Fruit fly (Drosophila melanogaster) whole organism, embryonic: ENCODE results near the gene Muc14A.

Source experiments
- Antp ChIP-seq: fragments of 200-800 bp; sonication (Bioruptor generic); optimal IDR thresholded peaks from 3 replicates; lab custom pipeline; 2016; ENCODE audit warnings: missing biosample characterization, missing genetic modification characterization
- Bdp1 ChIP-seq: fragments of 200-800 bp; sonication (Bioruptor generic); optimal IDR thresholded peaks from 3 replicates; lab custom pipeline; 2016; ENCODE audit warnings: missing biosample characterization, missing genetic modification characterization
- Blimp-1 ChIP-seq: fragments of 200-800 bp; sonication (Bioruptor generic); optimal IDR thresholded peaks from 3 replicates; lab custom pipeline; 2018; ENCODE audit warnings: missing biosample characterization, missing genetic modification characterization, mild to moderate bottlenecking, moderate library complexity, missing genetic modification reagents
- CG10147 ChIP-seq: fragments of 200-800 bp; sonication (Bioruptor generic); optimal IDR thresholded peaks from 2 replicates; lab custom pipeline; 2019; ENCODE audit warnings: missing biosample characterization, mild to moderate bottlenecking, missing genetic modification characterization, moderate library complexity
- CG10321 ChIP-seq: fragments of 200-800 bp; sonication (Bioruptor generic); IDR thresholded peaks from 2 replicates; pipeline ENCODE4 v1.3.6; 2022; ENCODE audit warnings: missing biosample characterization, missing genetic modification characterization
- CG10431 ChIP-seq: fragments of 200-800 bp; sonication (Bioruptor generic); optimal IDR thresholded peaks from 3 replicates; lab custom pipeline; 2018; ENCODE audit warnings: missing biosample characterization, mild to moderate bottlenecking, missing genetic modification characterization
- CG14014 ChIP-seq: fragments of 200-800 bp; sonication (Bioruptor generic); IDR thresholded peaks from 2 replicates; pipeline ENCODE4 v1.3.6; 2022; ENCODE audit warnings: missing biosample characterization, missing genetic modification characterization
- CG14441 ChIP-seq: fragments of 200-800 bp; sonication (Bioruptor generic); IDR thresholded peaks from 2 replicates; pipeline ENCODE4 v1.3.6; 2022; ENCODE audit warnings: missing biosample characterization, missing genetic modification characterization
- CG14965 ChIP-seq: fragments of 200-800 bp; sonication (Bioruptor generic); optimal IDR thresholded peaks from 2 replicates; lab custom pipeline; 2016; ENCODE audit warnings: missing biosample characterization, missing genetic modification characterization, borderline replicate concordance
- CG1603 ChIP-seq: fragments of 200-800 bp; sonication (Bioruptor generic); optimal IDR thresholded peaks from 2 replicates; lab custom pipeline; 2019; ENCODE audit warnings: missing biosample characterization, mild to moderate bottlenecking, missing genetic modification characterization, moderate library complexity
- CG17328 ChIP-seq: fragments of 200-800 bp; sonication (Bioruptor generic); IDR thresholded peaks from 2 replicates; pipeline ENCODE4 v1.3.6; 2022; ENCODE audit warnings: missing biosample characterization, missing genetic modification characterization
- CG17359 ChIP-seq: fragments of 200-800 bp; sonication (Bioruptor generic); optimal IDR thresholded peaks from 3 replicates; lab custom pipeline; 2018; ENCODE audit warnings: missing biosample characterization, mild to moderate bottlenecking, missing genetic modification characterization, moderate library complexity
- CG2116 ChIP-seq: fragments of 200-800 bp; sonication (Bioruptor generic); optimal IDR thresholded peaks from 3 replicates; lab custom pipeline; 2018; ENCODE audit warnings: missing biosample characterization, mild to moderate bottlenecking, missing genetic modification characterization
- CG2889 ChIP-seq: fragments of 200-800 bp; sonication (Bioruptor generic); IDR thresholded peaks from 3 replicates; pipeline ENCODE4 v1.3.6; 2022; ENCODE audit warnings: missing biosample characterization, missing genetic modification characterization
- CG3281 ChIP-seq: fragments of 200-800 bp; sonication (Bioruptor generic); optimal IDR thresholded peaks from 3 replicates; lab custom pipeline; 2017; ENCODE audit warnings: missing biosample characterization, mild to moderate bottlenecking, missing genetic modification characterization
- CG6791 ChIP-seq: fragments of 200-800 bp; sonication (Bioruptor generic); IDR thresholded peaks from 3 replicates; pipeline ENCODE4 v1.3.6; 2022; ENCODE audit warnings: missing biosample characterization, missing genetic modification characterization; ENCODE audit not compliant: partially characterized antibody
- CG7928 ChIP-seq: fragments of 200-800 bp; sonication (Bioruptor generic); optimal IDR thresholded peaks from 2 replicates; lab custom pipeline; 2017; ENCODE audit warnings: missing biosample characterization, mild to moderate bottlenecking, missing genetic modification characterization
- CG7963 ChIP-seq: fragments of 200-800 bp; sonication (Bioruptor generic); IDR thresholded peaks from 3 replicates; pipeline ENCODE4 v1.3.6; 2022; ENCODE audit warnings: missing biosample characterization, missing genetic modification characterization; ENCODE audit not compliant: partially characterized antibody
- CG9437 ChIP-seq: fragments of 200-800 bp; sonication (Bioruptor generic); optimal IDR thresholded peaks from 2 replicates; lab custom pipeline; 2018; ENCODE audit warnings: missing biosample characterization, mild to moderate bottlenecking, missing genetic modification characterization
- Chrac-16 ChIP-seq: fragments of 200-800 bp; sonication (Bioruptor generic); optimal IDR thresholded peaks from 3 replicates; lab custom pipeline; 2016; ENCODE audit warnings: missing biosample characterization, missing genetic modification characterization
- CkIIα-i1 ChIP-seq: fragments of 200-800 bp; sonication (Bioruptor generic); IDR thresholded peaks from 2 replicates; pipeline ENCODE4 v1.3.6; 2022; ENCODE audit warnings: missing biosample characterization, missing genetic modification characterization
- D ChIP-seq, 2 experiments: fragments of 200-800 bp in 1 of 2; fragments of >200 bp in 1 of 2; sonication (Bioruptor generic) in 1 of 2; optimal IDR thresholded peaks; 2 replicates in 1 of 2; 3 replicates in 1 of 2; lab custom pipeline; 2017; ENCODE audit warnings: mild to moderate bottlenecking in 1 of 2, missing biosample characterization in 1 of 2, missing genetic modification characterization in 1 of 2, missing genetic modification reagents in 1 of 2
- Dad ChIP-seq: fragments of 200-800 bp; sonication (Bioruptor generic); optimal IDR thresholded peaks from 3 replicates; lab custom pipeline; 2016; ENCODE audit warnings: missing biosample characterization, missing genetic modification characterization
- Fer1 ChIP-seq: fragments of 200-800 bp; sonication (Bioruptor generic); optimal IDR thresholded peaks from 2 replicates; lab custom pipeline; 2017; ENCODE audit warnings: missing biosample characterization, mild to moderate bottlenecking, missing genetic modification characterization
- H15 ChIP-seq: fragments of 200-800 bp; sonication (Bioruptor generic); IDR thresholded peaks from 3 replicates; pipeline ENCODE4 v1.3.6; 2022; ENCODE audit warnings: missing biosample characterization, missing genetic modification characterization
- Hey ChIP-seq: fragments of 200-800 bp; sonication (Bioruptor generic); optimal IDR thresholded peaks from 3 replicates; lab custom pipeline; 2018; ENCODE audit warnings: missing biosample characterization, mild to moderate bottlenecking, missing genetic modification characterization
- NC2α ChIP-seq: fragments of 200-800 bp; sonication (Bioruptor generic); optimal IDR thresholded peaks from 2 replicates; lab custom pipeline; 2016; ENCODE audit warnings: missing biosample characterization, missing genetic modification characterization
- Nf-YA ChIP-seq: fragments of 200-800 bp; sonication (Bioruptor generic); IDR thresholded peaks from 2 replicates; pipeline ENCODE4 v1.3.6; 2022; ENCODE audit warnings: missing biosample characterization, missing genetic modification characterization
- Nf-YC ChIP-seq: fragments of 200-800 bp; optimal IDR thresholded peaks from 3 replicates; lab custom pipeline; 2019; ENCODE audit warnings: missing biosample characterization, mild to moderate bottlenecking, missing genetic modification characterization, moderate library complexity
- Xbp1 ChIP-seq: fragments of 200-800 bp; sonication (Bioruptor generic); optimal IDR thresholded peaks from 3 replicates; lab custom pipeline; 2016; ENCODE audit warnings: missing biosample characterization, mild to moderate bottlenecking, missing genetic modification characterization
- Xrp1 ChIP-seq: fragments of 200-800 bp; sonication (Bioruptor generic); IDR thresholded peaks from 2 replicates; pipeline ENCODE4 v1.3.6; 2022; ENCODE audit warnings: missing biosample characterization, missing genetic modification characterization
- ab ChIP-seq: fragments of 200-800 bp; sonication (Bioruptor generic); optimal IDR thresholded peaks from 2 replicates; lab custom pipeline; 2016; ENCODE audit warnings: missing biosample characterization, missing genetic modification characterization
- cg ChIP-seq: fragments of 200-800 bp; sonication (Bioruptor generic); optimal IDR thresholded peaks from 3 replicates; lab custom pipeline; 2019; ENCODE audit warnings: missing biosample characterization, mild to moderate bottlenecking, missing genetic modification characterization, moderate library complexity
- chif ChIP-seq, 2 experiments: fragments of 200-800 bp; sonication (Bioruptor generic); optimal IDR thresholded peaks; 3 replicates each; lab custom pipeline; 2016; ENCODE audit warnings: missing biosample characterization in 2 of 2, missing genetic modification characterization in 2 of 2
- chn ChIP-seq: fragments of 200-800 bp; sonication (Bioruptor generic); optimal IDR thresholded peaks from 2 replicates; lab custom pipeline; 2016; ENCODE audit warnings: missing biosample characterization, missing genetic modification characterization
- da ChIP-seq: fragments of 200-800 bp; sonication (Bioruptor generic); optimal IDR thresholded peaks from 2 replicates; lab custom pipeline; 2016; ENCODE audit warnings: missing biosample characterization, missing genetic modification characterization
- en ChIP-seq: fragments of 200-800 bp; sonication (Bioruptor generic); optimal IDR thresholded peaks from 2 replicates; lab custom pipeline; 2016; ENCODE audit warnings: missing biosample characterization, missing genetic modification characterization
- eve ChIP-seq, 2 experiments: fragments of >200 bp; optimal IDR thresholded peaks; 2 replicates each; lab custom pipeline; 2017; ENCODE audit warnings: missing biosample characterization in 2 of 2, missing genetic modification characterization in 2 of 2
- grau ChIP-seq: fragments of 200-800 bp; optimal IDR thresholded peaks from 3 replicates; lab custom pipeline; 2019; ENCODE audit warnings: missing biosample characterization, mild to moderate bottlenecking, missing genetic modification characterization, moderate library complexity
- gt ChIP-seq: fragments of 200-800 bp; sonication (Bioruptor generic); IDR thresholded peaks from 2 replicates; pipeline ENCODE4 v1.3.6; 2022; ENCODE audit warnings: missing biosample characterization, missing genetic modification characterization
- hb ChIP-seq: fragments of 200-800 bp; sonication (Bioruptor generic); IDR thresholded peaks from 3 replicates; pipeline ENCODE4 v1.3.6; 2022; ENCODE audit warnings: missing biosample characterization, missing genetic modification characterization; ENCODE audit not compliant: partially characterized antibody
- jumu ChIP-seq: fragments of 200-800 bp; sonication (Bioruptor generic); optimal IDR thresholded peaks from 3 replicates; lab custom pipeline; 2016; ENCODE audit warnings: missing biosample characterization, missing genetic modification characterization
- ken ChIP-seq: fragments of 200-800 bp; sonication (Bioruptor generic); IDR thresholded peaks from 3 replicates; pipeline ENCODE4 v1.3.6; 2022; ENCODE audit warnings: missing biosample characterization, missing genetic modification characterization
- lab ChIP-seq: fragments of 200-800 bp; sonication (Bioruptor generic); optimal IDR thresholded peaks from 3 replicates; lab custom pipeline; 2017; ENCODE audit warnings: missing biosample characterization, missing genetic modification characterization, mild to moderate bottlenecking, moderate library complexity, missing genetic modification reagents
- lov ChIP-seq, 2 experiments: fragments of 200-800 bp in 1 of 2; fragments of >200 bp in 1 of 2; sonication (Bioruptor generic) in 1 of 2; IDR thresholded peaks in 1 of 2; optimal IDR thresholded peaks in 1 of 2; 2 replicates in 1 of 2; 3 replicates in 1 of 2; pipeline versions ENCODE4 v1.3.6 to Lab custom; 2017 to 2022; ENCODE audit warnings: missing biosample characterization in 1 of 2, missing genetic modification characterization in 1 of 2
- luna ChIP-seq: fragments of 200-800 bp; sonication (Bioruptor generic); optimal IDR thresholded peaks from 2 replicates; lab custom pipeline; 2016; ENCODE audit warnings: missing biosample characterization, missing genetic modification characterization
- unpg ChIP-seq: fragments of 200-800 bp; sonication (Bioruptor generic); optimal IDR thresholded peaks from 3 replicates; lab custom pipeline; 2018; ENCODE audit warnings: missing biosample characterization, mild to moderate bottlenecking, missing genetic modification characterization, moderate library complexity

The Muc14A gene

DNA sequence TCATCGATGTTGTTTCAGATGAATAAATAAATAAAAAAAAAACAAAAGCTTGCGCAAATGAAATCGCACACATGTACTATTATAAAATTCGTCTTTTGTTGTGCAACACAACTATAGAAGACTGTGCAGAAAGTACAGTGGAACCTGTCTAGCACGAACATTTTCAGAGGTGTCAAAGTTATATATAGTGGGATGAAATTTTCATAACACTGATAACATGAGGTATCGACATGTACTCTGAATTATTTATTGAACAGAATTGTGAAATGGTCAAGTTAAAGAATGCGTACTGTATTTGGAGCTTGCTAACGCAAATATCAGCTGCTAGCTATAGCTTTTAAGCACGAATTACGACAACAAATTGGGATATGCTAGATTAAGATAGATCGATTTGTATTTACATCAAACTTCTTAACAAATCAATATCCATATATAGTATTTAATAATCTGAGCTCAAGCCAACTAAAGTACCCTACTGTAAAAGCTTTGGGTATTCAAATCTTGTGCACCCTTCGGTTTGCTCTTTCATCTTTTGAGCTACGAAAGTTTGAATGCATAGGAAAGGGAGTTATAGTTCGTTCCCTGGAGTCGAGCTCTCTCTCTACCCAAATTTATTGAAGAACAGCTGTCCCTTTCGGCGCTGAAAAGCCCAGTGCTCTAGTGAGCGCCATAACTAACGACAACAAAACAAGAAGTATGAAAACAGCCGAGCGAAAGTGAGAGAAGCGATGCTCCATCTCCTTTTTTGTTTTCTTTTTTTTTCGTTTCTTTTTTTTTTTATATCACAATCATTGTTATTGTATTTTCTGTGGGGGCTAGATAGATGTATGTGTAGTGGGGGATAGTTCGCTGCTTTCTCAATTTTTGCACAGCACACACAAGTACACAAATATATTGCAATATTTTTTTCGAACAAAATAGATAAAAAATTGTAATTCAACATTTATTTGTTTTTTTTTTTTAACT, 81.5 kb downstream of the Muc14A start (continued):
- TF ChIP-seq CkIIα-i1 (GFP tag; lab: Robert Waterston, UW) (0 out of 2 replicates have a peak, but pooled peaks have one; percentile 58), CG2889 (GFP tag; lab: Robert Waterston, UW) (peak; percentile 89), Chrac-16 (GFP tag; lab: Kevin White, UChicago) (peak; percentile 85), Bdp1 (GFP tag; lab: Kevin White, UChicago) (peak; percentile 73), Xbp1 (peak; percentile 94), CG10147 (GFP tag; lab: Kevin White, UChicago) (peak; percentile 87), lov (optimal IDR thresholded peaks at IDR 0.05; lab: Kevin White, UChicago) (no peak), lov (GFP tag; IDR thresholded peaks at IDR 0.05; lab: Robert Waterston, UW) (peak; percentile 85), Hey (tag; lab: Kevin White, UChicago) (peak; percentile 70), Antp (peak; percentile 90), grau (peak; percentile 96), CG2116 (GFP tag; lab: Kevin White, UChicago) (peak; percentile 11), Nf-YC (tag; lab: Kevin White, UChicago) (peak; percentile 81), CG1603 (tag; lab: Kevin White, UChicago) (peak; percentile 95), gt (no peak; the same call in 1 of the 2 replicates), NC2α (peak; percentile 54), Xrp1 (GFP tag; lab: Robert Waterston, UW) (peak; percentile 83), CG7928 (GFP tag; lab: Kevin White, UChicago) (peak; percentile 67), Nf-YA (peak; percentile 83), CG14441 (GFP tag; lab: Robert Waterston, UW) (peak; percentile 94), Fer1 (GFP tag; lab: Kevin White, UChicago) (peak; percentile 93), chif (GFP tag; optimal IDR thresholded peaks at IDR 0.05; lab: Kevin White, UChicago) (peak; percentile 85 to 89), CG14014 (GFP tag; lab: Robert Waterston, UW) (peak; percentile 94), luna (GFP tag; lab: Kevin White, UChicago) (peak; percentile 74), lab (peak; percentile 95), Dad (GFP tag; lab: Kevin White, UChicago) (peak; percentile 77), D (optimal IDR thresholded peaks at IDR 0.05; lab: Kevin White, UChicago) (no peak), D (GFP tag; optimal IDR thresholded peaks at IDR 0.05; lab: Kevin White, UChicago) (peak; percentile 72), CG10431 (GFP tag; lab: Kevin White, UChicago) (peak; percentile 23), CG6791 (GFP tag; lab: Robert Waterston, UW) (no peak), CG17328 (peak; percentile 88), CG17359 (tag; lab: Kevin White, UChicago) (peak; percentile 89), cg (no peak), CG10321 (GFP tag; lab: Robert Waterston, UW) (peak; percentile 69), ken (GFP tag; lab: Robert Waterston, UW) (peak; percentile 93), CG3281 (GFP tag; lab: Kevin White, UChicago) (peak; percentile 93), da (peak; percentile 65), ab (GFP tag; lab: Kevin White, UChicago) (peak; percentile 80), en (GFP tag; lab: Kevin White, UChicago) (peak; percentile 73), jumu (peak; percentile 83), hb (GFP tag; lab: Robert Waterston, UW) (no peak), chn (GFP tag; lab: Kevin White, UChicago) (peak; percentile 77), CG7963 (GFP tag; lab: Robert Waterston, UW) (no peak), unpg (GFP tag; lab: Kevin White, UChicago) (peak; percentile 93), CG9437 (GFP tag; lab: Kevin White, UChicago) (peak; percentile 77), H15 (peak; percentile 85), CG14965 (GFP tag; lab: Kevin White, UChicago) (peak; percentile 33), Blimp-1 (GFP tag; lab: Kevin White, UChicago) (peak; percentile 72), eve (GFP tag; optimal IDR thresholded peaks at IDR 0.05; lab: Kevin White, UChicago) (peak in 1 of 2 experiments; percentile 86)
